Fruit fly (Drosophila melanogaster) whole organism: ENCODE measurements around the gene Cyp4d1.

Source experiments
- CG8478 ChIP-seq: fragments of >200 bp; optimal IDR thresholded peaks from 2 replicates; lab custom pipeline; 2018; ENCODE audit warnings: inconsistent platforms
- EcR ChIP-seq, 2 experiments: fragments of >200 bp; optimal IDR thresholded peaks; 2 replicates each; lab custom pipeline; 2017; ENCODE audit warnings: missing biosample characterization in 2 of 2, missing genetic modification characterization in 2 of 2, missing genetic modification reagents in 2 of 2
- pan ChIP-seq: fragments of >200 bp; optimal IDR thresholded peaks from 2 replicates; lab custom pipeline; 2017
- psq ChIP-seq: fragments of >200 bp; optimal IDR thresholded peaks from 2 replicates; lab custom pipeline; 2017
- usp ChIP-seq: fragments of >200 bp; optimal IDR thresholded peaks from 2 replicates; lab custom pipeline; 2017; ENCODE audit warnings: missing biosample characterization, missing genetic modification characterization, mixed read lengths

- TF ChIP-seq CG8478 (lab: Kevin White, UChicago) (no peak), pan (lab: Kevin White, UChicago) (no peak), psq (lab: Kevin White, UChicago) (no peak), EcR (GFP tag; optimal IDR thresholded peaks at IDR 0.05; lab: Kevin White, UChicago) (no peak), usp (GFP tag; lab: Kevin White, UChicago) (no peak)
These were observed 3.4 kb upstream of the Cyp4d1 start for dm6 chrX:2165394-2165793.
